Fruit fly (Drosophila melanogaster) whole organism, prepupa: ENCODE results near the gene CG7149.
A peak's percentile ranks its signal among the peaks of the same experiment; 100 is the strongest.

Experiments
- Blimp-1 ChIP-seq: fragments of 200-800 bp; sonication (Bioruptor generic); optimal IDR thresholded peaks from 3 replicates; lab custom pipeline; 2017; ENCODE audit warnings: missing biosample characterization, missing genetic modification characterization, mild to moderate bottlenecking, moderate library complexity, missing genetic modification reagents
- CG10631 ChIP-seq: fragments of 200-800 bp; sonication (Bioruptor generic); optimal IDR thresholded peaks from 2 replicates; lab custom pipeline; 2016; ENCODE audit warnings: missing biosample characterization, missing genetic modification characterization
- CG10669 ChIP-seq: fragments of 200-800 bp; sonication (Bioruptor generic); optimal IDR thresholded peaks from 3 replicates; lab custom pipeline; 2018; ENCODE audit warnings: missing biosample characterization, mild to moderate bottlenecking, missing genetic modification characterization, moderate library complexity
- CG1621 ChIP-seq: fragments of 200-800 bp; sonication (Bioruptor generic); optimal IDR thresholded peaks from 3 replicates; lab custom pipeline; 2018; ENCODE audit warnings: missing biosample characterization, mild to moderate bottlenecking, missing genetic modification characterization
- CG16779 ChIP-seq: fragments of 200-800 bp; sonication (Bioruptor generic); optimal IDR thresholded peaks from 3 replicates; lab custom pipeline; 2017; ENCODE audit warnings: missing biosample characterization, mild to moderate bottlenecking, missing genetic modification characterization
- CG31627 ChIP-seq: fragments of 200-800 bp; sonication (Bioruptor generic); optimal IDR thresholded peaks from 3 replicates; lab custom pipeline; 2016; ENCODE audit warnings: missing biosample characterization, missing genetic modification characterization
- CG32006 ChIP-seq: fragments of 200-800 bp; sonication (Bioruptor generic); optimal IDR thresholded peaks from 3 replicates; lab custom pipeline; 2017; ENCODE audit warnings: missing biosample characterization, mild to moderate bottlenecking, missing genetic modification characterization
- CG4318 ChIP-seq: fragments of 200-800 bp; sonication (Bioruptor generic); optimal IDR thresholded peaks from 3 replicates; lab custom pipeline; 2017; ENCODE audit warnings: missing biosample characterization, mild to moderate bottlenecking, missing genetic modification characterization
- CG6163 ChIP-seq: fragments of 200-800 bp; sonication (Bioruptor generic); IDR thresholded peaks from 3 replicates; pipeline ENCODE4 v1.3.6; 2022; ENCODE audit warnings: missing biosample characterization, missing genetic modification characterization
- CG6276 ChIP-seq: fragments of 200-800 bp; sonication (Bioruptor generic); optimal IDR thresholded peaks from 2 replicates; lab custom pipeline; 2017; ENCODE audit warnings: missing biosample characterization, mild to moderate bottlenecking, missing genetic modification characterization
- CG6792 ChIP-seq: fragments of 200-800 bp; sonication (Bioruptor generic); optimal IDR thresholded peaks from 3 replicates; lab custom pipeline; 2016; ENCODE audit warnings: missing biosample characterization, missing genetic modification characterization
- CG6808 ChIP-seq: fragments of 200-800 bp; sonication (Bioruptor generic); optimal IDR thresholded peaks from 3 replicates; lab custom pipeline; 2017; ENCODE audit warnings: missing biosample characterization, missing genetic modification characterization, mild to moderate bottlenecking, moderate library complexity, missing genetic modification reagents
- CG6854 ChIP-seq: fragments of 200-800 bp; sonication (Bioruptor generic); optimal IDR thresholded peaks from 2 replicates; lab custom pipeline; 2017; ENCODE audit warnings: missing biosample characterization, mild to moderate bottlenecking, missing genetic modification characterization
- CG7368 ChIP-seq: fragments of 200-800 bp; sonication (Bioruptor generic); optimal IDR thresholded peaks from 3 replicates; lab custom pipeline; 2016; ENCODE audit warnings: missing biosample characterization, missing genetic modification characterization
- Eip75B ChIP-seq: fragments of 200-800 bp; sonication (Bioruptor generic); optimal IDR thresholded peaks from 3 replicates; lab custom pipeline; 2016; ENCODE audit warnings: missing biosample characterization, missing genetic modification characterization
- Eip78C ChIP-seq: fragments of 200-800 bp; sonication (Bioruptor generic); peaks from one replicate; lab custom pipeline; 2016; ENCODE audit warnings: missing biosample characterization, missing genetic modification characterization
- Ets21C ChIP-seq: fragments of 200-800 bp; sonication (Bioruptor generic); optimal IDR thresholded peaks from 3 replicates; lab custom pipeline; 2016; ENCODE audit warnings: missing biosample characterization, missing genetic modification characterization
- Ets96B ChIP-seq: fragments of 200-800 bp; optimal IDR thresholded peaks from 2 replicates; lab custom pipeline; 2019; ENCODE audit warnings: missing biosample characterization, mild to moderate bottlenecking, missing genetic modification characterization, moderate library complexity
- Gug ChIP-seq: fragments of 200-800 bp; sonication (Bioruptor generic); IDR thresholded peaks from 2 replicates; pipeline ENCODE4 v1.3.6; 2022; ENCODE audit warnings: missing biosample characterization, missing genetic modification characterization
- Hr38 ChIP-seq: sonication (Bioruptor generic); optimal IDR thresholded peaks from 2 replicates; lab custom pipeline; 2016; ENCODE audit warnings: missing biosample characterization, missing genetic modification characterization
- Hr39 ChIP-seq: fragments of 200-800 bp; sonication (Bioruptor generic); optimal IDR thresholded peaks from 2 replicates; lab custom pipeline; 2016; ENCODE audit warnings: missing biosample characterization, missing genetic modification characterization
- Hr4 ChIP-seq: fragments of 200-800 bp; sonication (Bioruptor generic); optimal IDR thresholded peaks from 3 replicates; lab custom pipeline; 2016; ENCODE audit warnings: missing biosample characterization, missing genetic modification characterization
- Met ChIP-seq: fragments of 200-800 bp; sonication (Bioruptor generic); optimal IDR thresholded peaks from 3 replicates; lab custom pipeline; 2016; ENCODE audit warnings: missing biosample characterization, missing genetic modification characterization
- OdsH ChIP-seq: fragments of 200-800 bp; sonication (Bioruptor generic); optimal IDR thresholded peaks from 3 replicates; lab custom pipeline; 2016; ENCODE audit warnings: missing biosample characterization, missing genetic modification characterization
- Sox102F ChIP-seq: fragments of 200-800 bp; sonication (Bioruptor generic); optimal IDR thresholded peaks from 2 replicates; lab custom pipeline; 2016; ENCODE audit warnings: missing biosample characterization, mild to moderate bottlenecking, missing genetic modification characterization
- Sox15 ChIP-seq: fragments of 200-800 bp; sonication (Bioruptor generic); optimal IDR thresholded peaks from 3 replicates; lab custom pipeline; 2016; ENCODE audit warnings: missing biosample characterization, missing genetic modification characterization
- acj6 ChIP-seq: fragments of 200-800 bp; sonication (Bioruptor generic); optimal IDR thresholded peaks from 3 replicates; lab custom pipeline; 2016; ENCODE audit warnings: missing biosample characterization, missing genetic modification characterization
- dsx ChIP-seq: fragments of 200-800 bp; optimal IDR thresholded peaks from 3 replicates; lab custom pipeline; 2019; ENCODE audit warnings: missing biosample characterization, mild to moderate bottlenecking, missing genetic modification characterization, moderate library complexity; ENCODE audit not compliant: poor library complexity, severe bottlenecking
- esn ChIP-seq: fragments of 200-800 bp; sonication (Bioruptor generic); optimal IDR thresholded peaks from 2 replicates; lab custom pipeline; 2016; ENCODE audit warnings: missing biosample characterization, mild to moderate bottlenecking, missing genetic modification characterization, moderate library complexity
- fd59A ChIP-seq: fragments of 200-800 bp; sonication (Bioruptor generic); optimal IDR thresholded peaks from 2 replicates; lab custom pipeline; 2017; ENCODE audit warnings: missing biosample characterization, mild to moderate bottlenecking, missing genetic modification characterization, missing genetic modification reagents
- lz ChIP-seq: fragments of 200-800 bp; sonication (Bioruptor generic); optimal IDR thresholded peaks from 3 replicates; lab custom pipeline; 2016; ENCODE audit warnings: missing biosample characterization, missing genetic modification characterization
- net ChIP-seq: fragments of 200-800 bp; sonication (Bioruptor generic); optimal IDR thresholded peaks from 3 replicates; lab custom pipeline; 2016; ENCODE audit warnings: missing biosample characterization, missing genetic modification characterization
- pdm3 ChIP-seq: fragments of 200-800 bp; sonication (Bioruptor generic); optimal IDR thresholded peaks from 3 replicates; lab custom pipeline; 2016; ENCODE audit warnings: missing biosample characterization, missing genetic modification characterization
- ss ChIP-seq, 2 experiments: fragments of 200-800 bp; sonication (Bioruptor generic); optimal IDR thresholded peaks; 2 replicates in 1 of 2; 3 replicates in 1 of 2; lab custom pipeline; 2017 to 2018; ENCODE audit warnings: mild to moderate bottlenecking in 2 of 2, missing biosample characterization in 2 of 2, missing genetic modification characterization in 2 of 2, moderate library complexity in 1 of 2
- svp ChIP-seq: fragments of 200-800 bp; sonication (Bioruptor generic); peaks from one replicate; lab custom pipeline; 2016; ENCODE audit warnings: missing biosample characterization, missing genetic modification characterization
- topi ChIP-seq: fragments of 200-800 bp; sonication (Bioruptor generic); optimal IDR thresholded peaks from 3 replicates; lab custom pipeline; 2016; ENCODE audit warnings: missing biosample characterization, missing genetic modification characterization
- vri ChIP-seq: fragments of 200-800 bp; sonication (Bioruptor generic); optimal IDR thresholded peaks from 3 replicates; lab custom pipeline; 2016; ENCODE audit warnings: missing biosample characterization, mild to moderate bottlenecking, missing genetic modification characterization

The CG7149 gene

DNA sequence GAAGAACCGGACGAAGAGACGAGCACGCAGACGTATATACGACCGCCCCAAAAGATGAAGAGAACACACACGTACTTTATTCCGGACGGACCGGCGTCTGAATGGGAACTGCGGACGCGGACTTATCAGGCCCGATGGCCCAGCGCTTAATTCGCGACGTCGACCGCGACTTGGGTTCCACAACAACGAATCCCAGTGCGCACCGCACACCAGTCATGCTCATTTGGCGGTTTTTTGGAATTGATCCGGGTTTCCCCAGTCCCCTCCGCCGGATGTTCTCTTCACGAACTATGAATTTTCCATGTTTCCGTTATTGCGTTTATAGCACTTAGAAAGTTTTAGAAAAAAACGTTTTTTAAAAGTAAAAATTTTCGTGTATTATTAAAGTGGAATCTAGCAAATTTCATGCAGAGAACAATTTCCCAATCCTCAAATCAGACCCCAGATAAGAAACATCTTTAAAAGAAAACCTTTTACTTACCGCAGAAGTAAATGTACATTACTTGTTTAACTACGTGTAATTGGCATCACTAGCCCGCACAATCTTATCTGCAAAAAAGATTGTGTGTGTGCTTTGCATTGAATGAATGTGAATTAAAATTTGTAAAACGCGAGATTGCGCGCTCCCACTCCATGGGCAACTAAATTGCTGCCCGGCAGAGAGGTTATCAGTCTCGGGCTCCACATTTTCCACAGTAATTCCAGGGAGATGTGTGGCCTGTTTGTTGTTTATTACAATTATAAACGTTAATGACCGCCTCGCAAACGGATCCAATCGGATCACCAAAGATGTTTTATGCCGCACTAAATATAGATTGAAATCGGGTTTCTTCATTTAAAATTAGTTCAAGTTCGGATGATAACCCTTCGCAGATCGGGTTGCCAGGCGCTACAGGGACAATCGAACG is at the start of gene CG7149:
Gene CG7149 (minus strand): TSS at position 110 of the 908 bp plus-strand sequence.
- TF ChIP-seq Eip75B (GFP tag; lab: Kevin White, UChicago) (peak; percentile 23), Hr4 (GFP tag; lab: Kevin White, UChicago) (peak; percentile 48), esn (GFP tag; lab: Kevin White, UChicago) (peak; percentile 60), vri (GFP tag; lab: Kevin White, UChicago) (peak; percentile 94), net (GFP tag; lab: Kevin White, UChicago) (peak; percentile 53), pdm3 (GFP tag; lab: Kevin White, UChicago) (peak; percentile 26), svp (GFP tag; lab: Kevin White, UChicago) (peak; percentile 98), Sox102F (GFP tag; lab: Kevin White, UChicago) (peak; percentile 14), CG10631 (peak; percentile 8), CG6808 (GFP tag; lab: Kevin White, UChicago) (peak; percentile 33), topi (GFP tag; lab: Kevin White, UChicago) (peak; percentile 22), OdsH (GFP tag; lab: Kevin White, UChicago) (peak; percentile 33), CG6854 (GFP tag; lab: Kevin White, UChicago) (peak; percentile 28), CG6792 (GFP tag; lab: Kevin White, UChicago) (peak; percentile 1), CG10669 (peak; percentile 16), Ets96B (tag; lab: Kevin White, UChicago) (peak; percentile 15), CG1621 (tag; lab: Kevin White, UChicago) (peak; percentile 41), CG31627 (GFP tag; lab: Kevin White, UChicago) (peak; percentile 47), CG7368 (GFP tag; lab: Kevin White, UChicago) (no peak), CG6276 (GFP tag; lab: Kevin White, UChicago) (no peak), Met (GFP tag; lab: Kevin White, UChicago) (peak; percentile 36), Sox15 (no peak), ss (GFP tag; optimal IDR thresholded peaks at IDR 0.05; lab: Kevin White, UChicago) (peak in 1 of 2 experiments; percentile 17), Eip78C (GFP tag; lab: Kevin White, UChicago) (peak; percentile 81), Hr38 (GFP tag; lab: Kevin White, UChicago) (no peak), Ets21C (GFP tag; lab: Kevin White, UChicago) (peak; percentile 13), CG16779 (tag; lab: Kevin White, UChicago) (peak; percentile 52), fd59A (GFP tag; lab: Kevin White, UChicago) (no peak), CG6163 (no peak; the same call in 2 of the 3 replicates), Hr39 (GFP tag; lab: Kevin White, UChicago) (peak; percentile 20), lz (GFP tag; lab: Kevin White, UChicago) (peak; percentile 40), Blimp-1 (peak; percentile 1), Gug (GFP tag; lab: Robert Waterston, UW) (no peak), acj6 (GFP tag; lab: Kevin White, UChicago) (peak; percentile 34)
- TF ChIP-seq, all 60 proteins: peak for 27

DNA sequence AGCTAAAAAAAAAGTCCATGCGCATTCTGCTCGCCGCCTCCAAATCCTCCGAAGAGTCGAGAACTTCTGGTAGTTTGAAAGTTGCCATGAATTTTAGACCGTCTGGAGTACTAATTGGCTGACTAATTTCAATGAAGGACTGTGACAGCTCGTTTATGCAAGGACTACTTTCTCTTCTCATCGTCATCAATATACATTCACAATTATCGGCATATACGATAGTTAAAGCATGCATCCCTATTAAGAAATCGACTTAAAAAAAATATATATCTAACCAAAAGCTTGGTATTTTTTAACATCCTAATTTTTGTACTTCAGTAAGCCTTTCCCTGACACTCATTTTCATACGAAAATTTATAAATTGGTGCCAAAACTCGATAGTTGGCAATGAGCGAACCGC is 49.8 kb upstream of the CG7149 start, which contains the start of gene CG14537:
Gene CG14537 (plus strand): TSS at position 301 of the 400 bp plus-strand sequence.
- TF ChIP-seq Gug (GFP tag; lab: Robert Waterston, UW) (no peak), dsx (no peak), CG16779 (tag; lab: Kevin White, UChicago) (no peak), CG10669 (no peak), CG4318 (no peak)

DNA sequence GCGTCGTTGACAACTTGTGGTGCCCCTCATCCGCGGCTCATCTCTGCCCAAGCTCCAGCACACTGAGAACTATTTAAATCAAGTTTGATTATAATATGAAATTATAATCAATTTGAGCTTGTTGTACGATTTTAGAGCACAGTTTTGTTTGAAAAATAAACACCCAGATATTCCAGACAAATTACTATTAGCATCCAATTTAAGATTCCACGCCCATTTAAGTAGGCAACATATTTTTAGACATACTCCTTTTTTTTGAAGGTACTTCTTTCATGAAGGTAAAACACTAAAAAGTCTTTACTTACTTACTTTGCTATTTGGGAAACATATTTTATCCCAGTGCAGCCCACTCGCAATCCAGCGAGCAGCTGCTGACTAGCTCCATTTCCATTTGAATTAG is 47.7 kb upstream of the CG7149 start:
- TF ChIP-seq CG32006 (GFP tag; lab: Kevin White, UChicago) (peak; percentile 9), svp (GFP tag; lab: Kevin White, UChicago) (peak; percentile 35), Blimp-1 (no peak)
